Worm (Caenorhabditis elegans) whole organism, young adult: ENCODE data around the gene T08G3.13.

Source experiments
- K12H6.12 ChIP-seq: fragments of 200-800 bp; sonication (Bioruptor generic); optimal IDR thresholded peaks from 2 replicates; lab custom pipeline; 2018; ENCODE audit warnings: mild to moderate bottlenecking, missing genetic modification characterization, missing compliant biosample characterization
- atf-7 ChIP-seq: sonication (generic microtip); optimal IDR thresholded peaks from 2 replicates; lab custom pipeline; 2017; ENCODE audit warnings: mild to moderate bottlenecking, missing genetic modification characterization, missing compliant biosample characterization
- dpl-1 ChIP-seq: fragments of 150-350 bp; optimal IDR thresholded peaks from 2 replicates; lab custom pipeline; 2014; ENCODE audit warnings: missing biosample characterization, missing genetic modification reagents, missing genetic modification characterization
- him-1 ChIP-seq: sonication (generic microtip); optimal IDR thresholded peaks from 2 replicates; lab custom pipeline; 2016; ENCODE audit warnings: missing genotype, missing genetic modification reagents, missing genetic modification characterization, missing compliant biosample characterization
- let-526 ChIP-seq: fragments of 200-800 bp; sonication (Bioruptor generic); IDR thresholded peaks from 2 replicates; pipeline ENCODE4 v1.3.6; 2022; ENCODE audit warnings: missing genetic modification reagents, missing genetic modification characterization, missing compliant biosample characterization
- lin-26 ChIP-seq: fragments of 200-800 bp; sonication (Bioruptor generic); IDR thresholded peaks from 2 replicates; pipeline ENCODE4 v1.3.6; 2022; ENCODE audit warnings: missing genetic modification reagents, missing genetic modification characterization, missing compliant biosample characterization
- nfya-1 ChIP-seq: sonication (generic microtip); optimal IDR thresholded peaks from 2 replicates; lab custom pipeline; 2017; ENCODE audit warnings: antibody characterized with exemption, missing compliant biosample characterization, missing genetic modification characterization, borderline replicate concordance; ENCODE audit not compliant: insufficient read depth
- nfyb-1 ChIP-seq: fragments of 200-800 bp; sonication (Bioruptor generic); IDR thresholded peaks from 2 replicates; pipeline ENCODE4 v1.3.6; 2022; ENCODE audit warnings: missing genetic modification reagents, missing genetic modification characterization, missing compliant biosample characterization
- nhr-120 ChIP-seq: fragments of 200-800 bp; sonication (Bioruptor generic); IDR thresholded peaks from 2 replicates; pipeline ENCODE4 v1.3.6; 2022; ENCODE audit warnings: missing genetic modification characterization, missing compliant biosample characterization
- pha-4 ChIP-seq: fragments of 150-350 bp; sonication (generic microtip); optimal IDR thresholded peaks from 2 replicates; lab custom pipeline; 2014; ENCODE audit warnings: missing biosample characterization, missing genetic modification reagents, missing genetic modification characterization
- snpc-4 ChIP-seq, 5 experiments: fragments of 150-350 bp in 1 of 5; sonication (generic microtip) in 4 of 5; optimal IDR thresholded peaks; 2 replicates each; lab custom pipeline; 2014 to 2018; ENCODE audit warnings: missing genetic modification characterization in 5 of 5, missing biosample characterization in 3 of 5, antibody characterized with exemption in 2 of 5, mild to moderate bottlenecking in 2 of 5, missing compliant biosample characterization in 2 of 5, missing genotype in 2 of 5, moderate library complexity in 2 of 5, missing genetic modification reagents in 1 of 5
- unc-62 ChIP-seq: fragments of 150-350 bp; optimal IDR thresholded peaks from 2 replicates; lab custom pipeline; 2014; ENCODE audit warnings: missing biosample characterization, missing genetic modification reagents, missing genetic modification characterization
- zfh-2 ChIP-seq: fragments of 200-800 bp; sonication (Bioruptor generic); conservative IDR thresholded peaks from 2 replicates; pipeline ENCODE4 v1.3.6; 2022; ENCODE audit warnings: missing genetic modification reagents, missing genetic modification characterization, missing compliant biosample characterization
- zim-3 ChIP-seq: sonication (generic microtip); optimal IDR thresholded peaks from 2 replicates; lab custom pipeline; 2017; ENCODE audit warnings: mild to moderate bottlenecking, missing genetic modification characterization, moderate library complexity, missing compliant biosample characterization

- TF ChIP-seq unc-62 (no peak), dpl-1 (GFP tag; lab: Kevin White, UChicago) (no peak), nfya-1 (tag; lab: Kevin White, UChicago) (no peak), pha-4 (no peak), let-526 (GFP tag; lab: Robert Waterston, UW) (no peak), nhr-120 (no peak), him-1 (tag; lab: Kevin White, UChicago) (no peak), K12H6.12 (tag; lab: Kevin White, UChicago) (no peak), lin-26 (GFP tag; lab: Robert Waterston, UW) (no peak), snpc-4 (GFP tag; optimal IDR thresholded peaks at IDR 0.05; lab: Kevin White, UChicago) (no peak), snpc-4 (tag; optimal IDR thresholded peaks at IDR 0.05; lab: Kevin White, UChicago) (no peak), zfh-2 (no peak), atf-7 (no peak), nfyb-1 (GFP tag; lab: Robert Waterston, UW) (no peak), zim-3 (tag; lab: Kevin White, UChicago) (no peak)
Observed at ce11 chrV:16429503-16429902, 18.3 kb upstream of the T08G3.13 start, which contains the start of gene F26D2.10.
